Fruit fly (Drosophila melanogaster): ENCODE data around the gene Grx3.

Grx3 gene

dm6 chr2L:13378488-13378964 lies 12.3 kb downstream of the Grx3 start, which contains the start of the genes CG9302 and beta'COP (continued):
- TF ChIP-seq sna (GFP tag; IDR thresholded peaks at IDR 0.05; ENCODE audit: partially characterized antibody) (no peak; the same call in 1 of the 2 replicates), pros (GFP tag; optimal IDR thresholded peaks at IDR 0.05) (no peak), Antp (GFP tag; optimal IDR thresholded peaks at IDR 0.05) (peak; percentile 34), fd3F (GFP tag; optimal IDR thresholded peaks at IDR 0.05) (peak; percentile 56), scrt (GFP tag; optimal IDR thresholded peaks at IDR 0.05) (peak; percentile 67), Ets65A (GFP tag) (peak; percentile 93), Spps (tag; optimal IDR thresholded peaks at IDR 0.05) (peak; percentile 12), ttk (GFP tag; IDR thresholded peaks at IDR 0.05) (no peak), CG5953 (GFP tag; IDR thresholded peaks at IDR 0.05) (no peak), CG43689 (GFP tag; IDR thresholded peaks at IDR 0.05) (no peak), Bdp1 (GFP tag; optimal IDR thresholded peaks at IDR 0.05) (peak; percentile 69), CG6654 (GFP tag; optimal IDR thresholded peaks at IDR 0.05) (peak; percentile 5), Eip74EF (GFP tag; optimal IDR thresholded peaks at IDR 0.05) (no peak), tin (GFP tag; optimal IDR thresholded peaks at IDR 0.05) (peak; percentile 60), ems (GFP tag; optimal IDR thresholded peaks at IDR 0.05) (no peak), ro (GFP tag; IDR thresholded peaks at IDR 0.05) (no peak), vvl (GFP tag; IDR thresholded peaks at IDR 0.05) (no peak), CG15073 (GFP tag; optimal IDR thresholded peaks at IDR 0.05) (no peak), da (GFP tag; optimal IDR thresholded peaks at IDR 0.05) (no peak), Doc2 (GFP tag; IDR thresholded peaks at IDR 0.05) (no peak), CG33213 (GFP tag; optimal IDR thresholded peaks at IDR 0.05) (peak; percentile 14), gfzf (GFP tag; optimal IDR thresholded peaks at IDR 0.05) (no peak), CG8359 (GFP tag; optimal IDR thresholded peaks at IDR 0.05; ENCODE audit: borderline replicate concordance) (no peak), CG1233 (GFP tag; optimal IDR thresholded peaks at IDR 0.05) (peak; percentile 36), her (GFP tag; optimal IDR thresholded peaks at IDR 0.05) (no peak), CG14710 (tag; optimal IDR thresholded peaks at IDR 0.05) (peak; percentile 81), CG15601 (tag; optimal IDR thresholded peaks at IDR 0.05) (peak; percentile 68), Med (GFP tag) (peak; percentile 84), phol (tag; optimal IDR thresholded peaks at IDR 0.05) (peak; percentile 81), CG11093 (GFP tag; IDR thresholded peaks at IDR 0.05) (peak; percentile 44; the same call in 1 of the 3 replicates), nau (GFP tag; optimal IDR thresholded peaks at IDR 0.05) (no peak), tio (GFP tag; optimal IDR thresholded peaks at IDR 0.05) (no peak), sima (GFP tag; optimal IDR thresholded peaks at IDR 0.05) (no peak), MBD-R2 (GFP tag; IDR thresholded peaks at IDR 0.05) (peak; percentile 66), Hmr (GFP tag; optimal IDR thresholded peaks at IDR 0.05) (no peak), chif (GFP tag; optimal IDR thresholded peaks at IDR 0.05) (peak in 1 of 2 experiments; percentile 20), dysf (GFP tag; IDR thresholded peaks at IDR 0.05) (peak; percentile 68; the same call in 2 of the 3 replicates), CG13775 (GFP tag; optimal IDR thresholded peaks at IDR 0.05) (peak; percentile 83), B-H2 (GFP tag; optimal IDR thresholded peaks at IDR 0.05) (peak; percentile 77), dan (GFP tag; IDR thresholded peaks at IDR 0.05) (no peak), dimm (GFP tag; IDR thresholded peaks at IDR 0.05) (no peak), Scr (GFP tag; IDR thresholded peaks at IDR 0.05; ENCODE audit: partially characterized antibody) (peak; percentile 80), crp (GFP tag; optimal IDR thresholded peaks at IDR 0.05) (peak in 1 of 2 experiments; percentile 39), jigr1 (GFP tag; IDR thresholded peaks at IDR 0.05) (peak; percentile 61; the same call in 2 of the 3 replicates), CG7357 (GFP tag; IDR thresholded peaks at IDR 0.05) (peak; percentile 56; the same call in 1 of the 3 replicates), CG13894 (tag; optimal IDR thresholded peaks at IDR 0.05) (no peak), wdn (GFP tag; IDR thresholded peaks at IDR 0.05) (no peak; the same call in 1 of the 2 replicates), CG9817 (tag; optimal IDR thresholded peaks at IDR 0.05) (peak; percentile 75), luna (GFP tag; optimal IDR thresholded peaks at IDR 0.05) (peak; percentile 19), Fer2 (tag; optimal IDR thresholded peaks at IDR 0.05) (peak; percentile 73)
